Fruit fly (Drosophila melanogaster): Measurements from ENCODE around the gene CG3961.
A peak's percentile ranks its signal among the peaks of the same experiment; 100 is the strongest.

Gene CG3961

dm6 chr3L:18898086-18898470 lies 7.8 kb upstream of the CG3961 start, which contains the start of gene CG3902 (continued):
- TF ChIP-seq CG10366 (GFP tag; IDR thresholded peaks at IDR 0.05) (no peak), Kr (GFP tag; optimal IDR thresholded peaks at IDR 0.05) (no peak), CG10543 (GFP tag; optimal IDR thresholded peaks at IDR 0.05) (peak; percentile 71), exex (tag; optimal IDR thresholded peaks at IDR 0.05) (no peak), ci (GFP tag; IDR thresholded peaks at IDR 0.05) (peak; percentile 83; the same call in 2 of the 3 replicates), Neu2 (GFP tag; optimal IDR thresholded peaks at IDR 0.05; ENCODE audit: borderline replicate concordance) (no peak), CG13123 (GFP tag; optimal IDR thresholded peaks at IDR 0.05) (no peak), CG15269 (tag; optimal IDR thresholded peaks at IDR 0.05) (peak; percentile 25), stwl (tag; optimal IDR thresholded peaks at IDR 0.05) (no peak), prd (optimal IDR thresholded peaks at IDR 0.05) (no peak), prd (GFP tag; IDR thresholded peaks at IDR 0.05) (no peak), Max (GFP tag; optimal IDR thresholded peaks at IDR 0.05) (peak; percentile 18), Dref (GFP tag; IDR thresholded peaks at IDR 0.05) (no peak), HmgZ (tag; optimal IDR thresholded peaks at IDR 0.05) (peak; percentile 63), zfh1 (GFP tag; IDR thresholded peaks at IDR 0.05) (0 out of 3 replicates have a peak, but pooled peaks have one; percentile 26), CG32767 (GFP tag; IDR thresholded peaks at IDR 0.05) (no peak), CG12769 (tag; optimal IDR thresholded peaks at IDR 0.05) (peak; percentile 82), caup (GFP tag; optimal IDR thresholded peaks at IDR 0.05; ENCODE audit: severe bottlenecking) (peak; percentile 68), PHDP (tag; optimal IDR thresholded peaks at IDR 0.05) (peak; percentile 39), CG2120 (GFP tag; optimal IDR thresholded peaks at IDR 0.05) (peak; percentile 3), CG14710 (tag; optimal IDR thresholded peaks at IDR 0.05) (no peak)

DNA sequence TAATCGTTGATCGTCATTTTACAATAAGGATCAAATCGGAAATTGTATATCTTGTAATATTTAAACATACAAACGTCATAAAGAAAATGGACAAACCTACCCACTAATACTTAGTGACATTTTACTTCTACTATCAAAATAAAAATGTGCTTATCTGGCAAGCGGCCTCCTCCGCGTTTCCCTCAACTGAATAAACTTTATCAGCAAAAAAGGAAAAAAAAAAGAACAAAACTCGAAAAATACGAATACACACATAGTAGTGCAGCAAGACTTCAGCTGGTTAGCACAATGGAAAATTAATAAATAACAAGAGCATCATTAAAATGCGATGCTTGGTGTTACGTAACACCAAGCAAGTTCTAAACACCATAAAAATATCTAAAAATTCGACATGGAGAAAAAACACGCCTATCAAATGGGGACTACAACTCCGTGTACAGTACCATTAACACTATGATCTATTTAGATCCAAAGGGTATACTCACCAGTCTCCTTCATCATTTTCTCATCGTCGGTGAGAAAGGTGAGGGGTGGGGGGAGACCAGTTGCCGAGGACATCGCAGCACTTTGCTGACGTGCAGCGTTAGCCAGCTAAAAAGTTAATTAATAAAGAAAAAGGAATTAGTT lies 7.3 kb upstream of the CG3961 start:
- TF ChIP-seq GATAe (GFP tag; conservative IDR thresholded peaks at IDR 0.05) (peak; percentile 44; the same call in 1 of the 2 replicates), Blimp-1 (GFP tag; optimal IDR thresholded peaks at IDR 0.05) (no peak), Deaf1 (tag; optimal IDR thresholded peaks at IDR 0.05) (no peak), CG17612 (GFP tag; IDR thresholded peaks at IDR 0.05) (0 out of 2 replicates have a peak, but pooled peaks have one; percentile 11), Pdp1 (GFP tag; optimal IDR thresholded peaks at IDR 0.05) (peak in 1 of 2 experiments; percentile 97), CG10654 (GFP tag; optimal IDR thresholded peaks at IDR 0.05) (no peak), sens (GFP tag) (peak; percentile 12), kni (GFP tag; optimal IDR thresholded peaks at IDR 0.05) (peak; percentile 32), CG10267 (tag; optimal IDR thresholded peaks at IDR 0.05) (no peak), nom (GFP tag; optimal IDR thresholded peaks at IDR 0.05) (peak; percentile 12), cg (GFP tag; optimal IDR thresholded peaks at IDR 0.05) (peak; percentile 5), pan (optimal IDR thresholded peaks at IDR 0.05) (no peak), pan (GFP tag; optimal IDR thresholded peaks at IDR 0.05 in 1 of 2, IDR thresholded peaks at IDR 0.05 in 1 of 2) (no peak), Dfd (GFP tag; optimal IDR thresholded peaks at IDR 0.05) (no peak)

DNA sequence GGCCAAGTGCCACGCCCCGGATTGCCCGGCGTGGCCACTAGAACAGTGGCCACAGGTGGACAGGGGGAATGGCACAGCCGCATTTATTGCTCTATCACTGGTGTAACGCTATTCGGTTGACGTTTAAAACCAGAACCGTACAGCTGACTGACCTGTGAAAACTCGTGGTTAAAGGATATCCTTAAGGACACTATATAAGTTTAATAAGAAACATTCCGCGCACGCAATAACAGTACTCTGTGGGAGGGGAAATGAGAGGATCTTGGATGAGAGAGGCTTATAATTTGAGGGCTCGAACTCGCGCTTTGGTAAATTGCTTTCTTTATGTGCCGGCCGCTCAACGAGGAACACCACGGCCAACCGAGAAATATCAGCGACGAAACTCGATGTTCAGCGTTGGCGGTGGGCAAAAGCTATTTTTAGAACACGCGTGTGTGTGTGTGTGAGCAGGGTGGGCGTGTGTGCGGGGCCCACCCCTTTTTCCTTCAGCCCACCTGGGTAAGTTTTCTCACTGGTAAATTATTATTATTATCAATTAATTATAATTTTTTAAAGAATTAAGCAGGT lies 6.1 kb upstream of the CG3961 start:
- TF ChIP-seq Trl (optimal IDR thresholded peaks at IDR 0.05) (peak in 1 of 2 experiments; percentile 6), Trl (GFP tag; optimal IDR thresholded peaks at IDR 0.05) (no peak), CG10543 (GFP tag; optimal IDR thresholded peaks at IDR 0.05) (peak; percentile 40), ci (GFP tag; IDR thresholded peaks at IDR 0.05) (peak; percentile 23; the same call in 1 of the 3 replicates), ken (GFP tag; IDR thresholded peaks at IDR 0.05) (no peak), CG8290 (GFP tag; optimal IDR thresholded peaks at IDR 0.05) (no peak), CG8290 (tag; optimal IDR thresholded peaks at IDR 0.05) (peak in 1 of 2 experiments; percentile 34), insv (GFP tag; optimal IDR thresholded peaks at IDR 0.05) (no peak), Bdp1 (GFP tag; optimal IDR thresholded peaks at IDR 0.05) (peak; percentile 81), sens-2 (GFP tag; IDR thresholded peaks at IDR 0.05) (no peak), HLH4C (GFP tag; IDR thresholded peaks at IDR 0.05; ENCODE audit: partially characterized antibody) (no peak), abd-A (tag; optimal IDR thresholded peaks at IDR 0.05) (peak; percentile 16), CG17568 (GFP tag; optimal IDR thresholded peaks at IDR 0.05) (no peak), Med (GFP tag) (peak; percentile 70), pros (GFP tag; optimal IDR thresholded peaks at IDR 0.05) (peak; percentile 8), bbx (GFP tag; IDR thresholded peaks at IDR 0.05; ENCODE audit: partially characterized antibody) (peak; percentile 49)

Measured in whole organism, embryonic.